Fruit fly (Drosophila melanogaster): ENCODE results near the gene CG4872.

CG4872 gene

DNA sequence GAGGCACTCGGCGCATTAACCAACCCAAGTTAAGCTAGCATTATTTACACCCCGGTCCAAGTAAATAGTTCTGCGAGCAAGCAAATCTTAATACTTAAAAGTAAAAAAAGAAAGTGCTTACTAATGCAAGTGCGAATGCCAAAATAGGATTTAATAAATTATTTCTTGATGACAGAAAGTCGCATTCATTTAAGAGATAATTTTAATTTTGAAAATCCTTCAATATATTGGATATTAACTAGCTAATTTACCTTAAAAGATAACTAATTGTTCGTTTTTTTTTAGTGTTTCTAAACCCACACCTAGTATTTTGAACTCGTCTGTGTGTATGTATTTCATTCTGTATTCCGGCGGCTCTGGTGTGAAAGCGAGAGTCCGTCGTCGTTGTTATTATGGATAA, 26.4 kb upstream of the CG4872 start (continued):
- TF ChIP-seq Chrac-16 (GFP tag; optimal IDR thresholded peaks at IDR 0.05) (no peak), CG2678 (tag; optimal IDR thresholded peaks at IDR 0.05) (peak; percentile 80), D (optimal IDR thresholded peaks at IDR 0.05) (no peak), D (GFP tag; optimal IDR thresholded peaks at IDR 0.05) (peak; percentile 57), CG10274 (GFP tag; optimal IDR thresholded peaks at IDR 0.05) (no peak)

DNA sequence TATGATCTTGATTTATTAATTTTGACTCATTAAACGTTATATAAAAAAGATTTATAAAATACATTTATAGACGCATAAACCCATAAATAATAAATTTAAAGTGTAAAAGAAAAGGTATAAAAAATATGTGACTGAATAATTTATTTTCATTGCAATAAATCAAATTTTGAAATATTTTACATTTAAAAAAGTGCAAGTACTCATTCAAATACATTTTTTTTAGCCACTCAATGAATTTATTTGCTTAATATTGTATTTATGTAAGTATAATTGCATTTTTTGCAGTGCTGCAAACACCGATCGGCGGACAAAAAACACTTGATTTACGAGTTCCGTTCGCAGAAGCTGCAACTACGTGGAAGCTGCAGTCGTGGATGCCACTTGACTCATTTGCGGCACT, 21.4 kb upstream of the CG4872 start:
- TF ChIP-seq CG18619 (GFP tag; optimal IDR thresholded peaks at IDR 0.05) (no peak), CG11504 (tag; optimal IDR thresholded peaks at IDR 0.05) (peak; percentile 16), dmrt99B (tag; optimal IDR thresholded peaks at IDR 0.05) (peak; percentile 20)

DNA sequence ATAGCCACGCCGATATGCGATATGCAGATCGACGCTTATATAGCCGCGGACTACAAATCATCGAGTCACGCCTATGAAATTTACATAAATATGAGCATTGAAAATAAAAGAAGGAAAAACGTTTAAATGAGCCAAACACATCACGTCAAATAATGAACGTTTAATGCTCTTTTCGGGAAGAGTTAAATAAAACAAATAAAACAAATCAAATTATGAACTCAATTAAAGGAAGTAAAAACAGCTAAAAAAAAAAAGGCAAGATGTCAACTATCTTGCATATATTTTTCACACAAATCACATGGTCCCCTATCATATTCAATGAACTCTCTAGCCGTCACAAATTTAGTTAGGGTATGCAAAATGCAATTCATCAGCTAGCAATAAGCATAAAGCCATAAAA, 13.5 kb upstream of the CG4872 start:
- peak in 1 of 2 experiments; percentile 58 for TF ChIP-seq Hr51 (GFP tag; optimal IDR thresholded peaks at IDR 0.05)
- TF ChIP-seq CG34224 (GFP tag; IDR thresholded peaks at IDR 0.05; ENCODE audit: partially characterized antibody): no peak
- no peak for TF ChIP-seq kay (GFP tag; optimal IDR thresholded peaks at IDR 0.05)
- no peak for TF ChIP-seq Dip2 (GFP tag; IDR thresholded peaks at IDR 0.05)
- no peak for TF ChIP-seq CG34422 (GFP tag; IDR thresholded peaks at IDR 0.05)
- TF ChIP-seq bowl (GFP tag; IDR thresholded peaks at IDR 0.05): no peak
- no peak for TF ChIP-seq CG8944 (GFP tag; optimal IDR thresholded peaks at IDR 0.05)
- peak; percentile 5 for TF ChIP-seq Abd-B (GFP tag; optimal IDR thresholded peaks at IDR 0.05)
- no peak for TF ChIP-seq CG4730 (GFP tag; IDR thresholded peaks at IDR 0.05)
- TF ChIP-seq row (GFP tag; IDR thresholded peaks at IDR 0.05): peak; percentile 57
- no peak for TF ChIP-seq dati (GFP tag; IDR thresholded peaks at IDR 0.05)
- TF ChIP-seq CG2116 (GFP tag; optimal IDR thresholded peaks at IDR 0.05): no peak
- TF ChIP-seq CG10267 (tag; optimal IDR thresholded peaks at IDR 0.05): no peak
- no peak for TF ChIP-seq tll (GFP tag; optimal IDR thresholded peaks at IDR 0.05)
- peak; percentile 59; the same call in 2 of the 3 replicates for TF ChIP-seq so (GFP tag; IDR thresholded peaks at IDR 0.05)
- TF ChIP-seq ssp (GFP tag; IDR thresholded peaks at IDR 0.05): no peak
- no peak for TF ChIP-seq z (GFP tag; IDR thresholded peaks at IDR 0.05)
- no peak for TF ChIP-seq CG8359 (GFP tag; optimal IDR thresholded peaks at IDR 0.05; ENCODE audit: borderline replicate concordance)
- TF ChIP-seq Gug (GFP tag; IDR thresholded peaks at IDR 0.05): no peak
- no peak for TF ChIP-seq Pdp1 (GFP tag; optimal IDR thresholded peaks at IDR 0.05)
- TF ChIP-seq Optix (GFP tag; IDR thresholded peaks at IDR 0.05): no peak
- TF ChIP-seq grau (tag; optimal IDR thresholded peaks at IDR 0.05): peak; percentile 21
- no peak for TF ChIP-seq CG3847 (GFP tag; IDR thresholded peaks at IDR 0.05)
- no peak for TF ChIP-seq Nf-YC (tag; optimal IDR thresholded peaks at IDR 0.05)
- no peak for TF ChIP-seq hbn (GFP tag; IDR thresholded peaks at IDR 0.05; ENCODE audit: partially characterized antibody)
- TF ChIP-seq Camta (GFP tag; optimal IDR thresholded peaks at IDR 0.05): no peak
- TF ChIP-seq CG11695 (GFP tag; IDR thresholded peaks at IDR 0.05): no peak
- TF ChIP-seq E2f2 (GFP tag; IDR thresholded peaks at IDR 0.05): peak; percentile 14; the same call in 1 of the 2 replicates
- no peak for TF ChIP-seq Adf1 (GFP tag; IDR thresholded peaks at IDR 0.05)
- no peak for TF ChIP-seq HLH54F (GFP tag; optimal IDR thresholded peaks at IDR 0.05)
- TF ChIP-seq bbx (GFP tag; IDR thresholded peaks at IDR 0.05; ENCODE audit: partially characterized antibody): no peak
- TF ChIP-seq slou (GFP tag; optimal IDR thresholded peaks at IDR 0.05): no peak
- no peak for TF ChIP-seq TFAM (GFP tag; optimal IDR thresholded peaks at IDR 0.05)
- no peak for TF ChIP-seq trh (GFP tag; optimal IDR thresholded peaks at IDR 0.05)
- no peak for TF ChIP-seq YL-1 (GFP tag; optimal IDR thresholded peaks at IDR 0.05)
- TF ChIP-seq psq (GFP tag; optimal IDR thresholded peaks at IDR 0.05): no peak
- TF ChIP-seq br (optimal IDR thresholded peaks at IDR 0.05): no peak
- TF ChIP-seq ems (GFP tag; optimal IDR thresholded peaks at IDR 0.05): no peak
- no peak for TF ChIP-seq CG17829 (tag; optimal IDR thresholded peaks at IDR 0.05)
- TF ChIP-seq BtbVII (GFP tag; optimal IDR thresholded peaks at IDR 0.05): no peak
- no peak for TF ChIP-seq CG9876 (GFP tag; optimal IDR thresholded peaks at IDR 0.05)
